Worm (Caenorhabditis elegans): ENCODE data around the gene ZK355.3.

- TF ChIP-seq lin-39 (tag; optimal IDR thresholded peaks at IDR 0.05) (no peak), mdl-1 (tag; optimal IDR thresholded peaks at IDR 0.05) (no peak)
Observed at ce11 chrII:2955656-2956115, 28.3 kb upstream of the ZK355.3 start, which contains the start of gene irld-48.
